Worm (Caenorhabditis elegans) whole organism, L4 larva: ENCODE data around the gene zim-1.

Experiments
- ceh-20 ChIP-seq: fragments of 200-800 bp; sonication (Bioruptor generic); IDR thresholded peaks from 2 replicates; pipeline ENCODE4 v1.3.6; 2022; ENCODE audit warnings: missing genetic modification reagents, missing genetic modification characterization, missing compliant biosample characterization
- dmd-9 ChIP-seq: fragments of 200-800 bp; sonication (Bioruptor generic); IDR thresholded peaks from 2 replicates; pipeline ENCODE4 v1.3.6; 2022; ENCODE audit warnings: missing genetic modification reagents, missing genetic modification characterization, missing compliant biosample characterization
- dpl-1 ChIP-seq: fragments of 150-350 bp; optimal IDR thresholded peaks from 2 replicates; lab custom pipeline; 2014; ENCODE audit warnings: missing biosample characterization, missing genetic modification reagents, missing genetic modification characterization
- fos-1 ChIP-seq: fragments of 150-350 bp; optimal IDR thresholded peaks from 2 replicates; lab custom pipeline; 2014; ENCODE audit warnings: missing biosample characterization, missing genetic modification characterization
- lim-7 ChIP-seq: fragments of 200-800 bp; sonication (Bioruptor generic); IDR thresholded peaks from 2 replicates; pipeline ENCODE4 v1.3.6; 2022; ENCODE audit warnings: missing genetic modification characterization, missing compliant biosample characterization
- lin-13 ChIP-seq: fragments of 150-350 bp; optimal IDR thresholded peaks from 2 replicates; lab custom pipeline; 2014; ENCODE audit warnings: missing biosample characterization, missing genetic modification reagents, missing genetic modification characterization
- mdl-1 ChIP-seq, 2 experiments: fragments of 150-350 bp in 1 of 2; sonication (generic microtip) in 1 of 2; optimal IDR thresholded peaks; 2 replicates each; lab custom pipeline; 2014 to 2017; ENCODE audit warnings: missing biosample characterization in 2 of 2, missing genetic modification characterization in 2 of 2
- nhr-10 ChIP-seq: fragments of 150-350 bp; optimal IDR thresholded peaks from 2 replicates; lab custom pipeline; 2014; ENCODE audit warnings: missing biosample characterization, missing genetic modification characterization
- nhr-11 ChIP-seq: fragments of 150-350 bp; optimal IDR thresholded peaks from 2 replicates; lab custom pipeline; 2014; ENCODE audit warnings: missing biosample characterization, missing genetic modification characterization
- nhr-237 ChIP-seq: sonication (generic microtip); optimal IDR thresholded peaks from 2 replicates; lab custom pipeline; 2017; ENCODE audit warnings: missing biosample characterization, missing genetic modification characterization
- nhr-28 ChIP-seq: fragments of 150-350 bp; optimal IDR thresholded peaks from 2 replicates; lab custom pipeline; 2014; ENCODE audit warnings: missing biosample characterization, missing genetic modification characterization
- pha-4 ChIP-seq, 2 experiments: fragments of 150-350 bp in 1 of 2; fragments of 200-800 bp in 1 of 2; sonication (Bioruptor generic) in 1 of 2; IDR thresholded peaks in 1 of 2; optimal IDR thresholded peaks in 1 of 2; 2 replicates each; pipeline versions ENCODE4 v1.3.6 to Lab custom; 2014 to 2022; ENCODE audit warnings: missing genetic modification characterization in 2 of 2, missing genetic modification reagents in 2 of 2, missing biosample characterization in 1 of 2, missing compliant biosample characterization in 1 of 2
- unc-62 ChIP-seq, 3 experiments: fragments of 150-350 bp in 1 of 3; sonication (generic microtip); optimal IDR thresholded peaks in 2 of 3; peaks in 1 of 3; 1 replicate in 1 of 3; 2 replicates in 2 of 3; lab custom pipeline; 2014 to 2017; ENCODE audit warnings: missing biosample characterization in 3 of 3, missing genetic modification characterization in 3 of 3, missing genetic modification reagents in 3 of 3, missing genotype in 1 of 3
- zag-1 ChIP-seq: fragments of 150-350 bp; optimal IDR thresholded peaks from 2 replicates; lab custom pipeline; 2014; ENCODE audit warnings: missing biosample characterization, missing genetic modification characterization

DNA sequence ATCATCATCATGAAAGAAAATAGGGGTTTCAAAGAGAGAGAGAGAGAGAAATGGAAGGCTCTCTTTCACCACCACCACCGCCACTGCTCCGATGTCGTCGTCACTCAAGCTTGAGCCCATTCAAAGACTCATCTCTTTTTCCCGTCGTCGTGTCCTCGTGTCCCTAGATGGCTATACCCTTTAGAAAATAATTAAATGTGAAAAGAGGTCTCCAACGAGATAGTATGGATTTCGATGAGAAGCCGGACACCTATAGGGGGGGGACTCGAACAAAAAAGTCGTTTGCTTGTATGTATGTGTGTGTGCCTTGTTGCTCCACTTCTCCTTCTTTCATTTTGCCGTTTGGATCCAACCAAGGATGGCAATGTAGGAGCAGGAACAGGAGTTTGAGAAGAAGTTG is 41.9 kb upstream of the zim-1 start:
- TF ChIP-seq fos-1 (tag; lab: Kevin White, UChicago) (no peak), nhr-28 (tag; lab: Kevin White, UChicago) (no peak), nhr-11 (no peak), lin-13 (GFP tag; lab: Kevin White, UChicago) (no peak), pha-4 (GFP tag; IDR thresholded peaks at IDR 0.05; lab: Robert Waterston, UW) (no peak), pha-4 (tag; optimal IDR thresholded peaks at IDR 0.05; lab: Kevin White, UChicago) (no peak), zag-1 (tag; lab: Kevin White, UChicago) (no peak), ceh-20 (GFP tag; lab: Robert Waterston, UW) (no peak), nhr-10 (tag; lab: Kevin White, UChicago) (no peak), nhr-237 (tag; lab: Kevin White, UChicago) (no peak), mdl-1 (tag; optimal IDR thresholded peaks at IDR 0.05; lab: Kevin White, UChicago) (no peak), dpl-1 (GFP tag; lab: Kevin White, UChicago) (no peak), unc-62 (GFP tag; optimal IDR thresholded peaks at IDR 0.05 in 1 of 2; lab: Kevin White, UChicago) (peak in 1 of 2 experiments; percentile 54), unc-62 (tag; optimal IDR thresholded peaks at IDR 0.05; lab: Kevin White, UChicago) (no peak), lim-7 (GFP tag; lab: Robert Waterston, UW) (no peak), dmd-9 (no peak)
